Worm (Caenorhabditis elegans) whole organism, L4/young adult: ENCODE data around the gene W01G7.4.

Experiments
- W03F9.2 ChIP-seq: fragments of 150-350 bp; optimal IDR thresholded peaks from 2 replicates; lab custom pipeline; 2014; ENCODE audit warnings: missing biosample characterization, missing genetic modification characterization
- dao-5 ChIP-seq: sonication (generic microtip); optimal IDR thresholded peaks from 2 replicates; lab custom pipeline; 2016; ENCODE audit warnings: missing genotype, missing genetic modification characterization, moderate library complexity, missing compliant biosample characterization
- him-1 ChIP-seq: sonication (generic microtip); optimal IDR thresholded peaks from 2 replicates; lab custom pipeline; 2016; ENCODE audit warnings: missing genotype, missing genetic modification reagents, missing genetic modification characterization, missing compliant biosample characterization

The W01G7.4 gene

ce11 chrII:14074825-14075224, 14.3 kb downstream of the W01G7.4 start:
- no peak for TF ChIP-seq W03F9.2
- no peak for TF ChIP-seq dao-5
- no peak for TF ChIP-seq him-1

DNA sequence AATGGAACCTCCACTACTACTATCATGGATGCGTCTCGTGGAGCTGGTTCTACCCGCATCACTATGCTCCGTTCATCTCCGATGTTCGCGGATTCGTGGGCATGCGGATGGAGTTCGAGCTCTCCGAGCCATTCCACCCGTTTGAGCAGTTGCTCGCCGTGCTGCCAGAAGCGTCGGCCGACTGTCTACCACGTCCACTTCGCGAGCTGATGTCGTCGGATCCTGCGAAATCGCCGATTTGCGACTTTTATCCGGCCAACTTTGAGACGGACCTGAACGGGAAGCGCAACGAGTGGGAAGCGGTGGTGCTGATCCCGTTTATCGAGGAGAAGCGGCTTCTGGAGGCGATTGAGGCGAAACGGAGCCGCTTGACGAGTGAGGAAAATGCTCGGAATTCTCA, 17.3 kb downstream of the W01G7.4 start:
- no peak for TF ChIP-seq W03F9.2
- TF ChIP-seq dao-5, result no peak
- TF ChIP-seq him-1, result no peak

DNA sequence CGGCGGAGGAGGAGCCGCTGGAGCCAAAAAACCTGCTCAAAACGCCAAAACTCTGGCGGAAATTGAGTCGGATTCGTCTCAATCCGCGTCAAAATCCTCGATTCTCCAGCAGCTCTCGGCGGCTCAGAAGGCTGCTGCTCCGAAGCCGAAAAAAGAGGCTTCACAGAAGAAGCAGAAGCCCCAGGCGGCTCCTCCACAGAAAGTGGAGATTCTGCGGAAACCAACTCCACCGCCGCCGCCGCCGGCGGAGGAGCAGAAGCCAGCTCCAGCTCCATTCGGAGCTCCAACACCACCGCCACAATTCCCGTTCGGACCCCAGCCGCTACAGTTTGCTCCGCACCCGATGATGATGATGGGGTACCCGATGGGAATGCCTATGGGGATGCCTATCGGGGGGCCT, 26.4 kb downstream of the W01G7.4 start:
- TF ChIP-seq him-1, result no peak
- TF ChIP-seq dao-5, result no peak
- no peak for TF ChIP-seq W03F9.2

DNA sequence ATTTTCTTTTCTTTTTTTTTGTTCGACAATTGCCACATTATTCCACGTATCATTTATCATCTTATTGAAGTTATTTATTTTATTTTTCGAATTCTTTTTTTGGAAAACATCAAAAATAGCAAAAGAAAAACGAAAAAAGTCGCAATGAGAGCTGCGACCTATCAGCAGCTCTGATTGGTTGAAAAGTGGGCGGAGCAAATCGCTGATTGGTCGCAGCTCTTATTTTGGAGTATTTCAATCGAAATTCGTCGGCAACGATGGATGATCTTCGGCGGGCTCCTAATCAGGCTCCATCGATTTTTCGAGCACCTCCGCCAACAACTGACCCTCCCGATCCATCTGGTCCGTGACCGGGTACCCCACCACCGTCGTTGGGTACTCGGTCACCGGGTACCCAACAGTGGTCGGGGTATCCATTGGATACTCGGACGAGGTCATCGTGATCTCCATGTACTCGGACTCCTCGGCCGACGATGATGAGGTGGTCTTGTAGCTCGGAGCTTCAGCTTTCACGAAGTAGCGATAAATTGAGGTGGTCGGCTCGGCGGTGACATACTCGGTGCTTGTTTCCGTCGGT, 29.3 kb downstream of the W01G7.4 start:
- TF ChIP-seq W03F9.2 (no peak), him-1 (no peak), dao-5 (no peak)

- TF ChIP-seq him-1, result no peak
- no peak for TF ChIP-seq dao-5
- TF ChIP-seq W03F9.2, result no peak
These were observed 30.6 kb downstream of the W01G7.4 start for ce11 chrII:14091182-14091581.

DNA sequence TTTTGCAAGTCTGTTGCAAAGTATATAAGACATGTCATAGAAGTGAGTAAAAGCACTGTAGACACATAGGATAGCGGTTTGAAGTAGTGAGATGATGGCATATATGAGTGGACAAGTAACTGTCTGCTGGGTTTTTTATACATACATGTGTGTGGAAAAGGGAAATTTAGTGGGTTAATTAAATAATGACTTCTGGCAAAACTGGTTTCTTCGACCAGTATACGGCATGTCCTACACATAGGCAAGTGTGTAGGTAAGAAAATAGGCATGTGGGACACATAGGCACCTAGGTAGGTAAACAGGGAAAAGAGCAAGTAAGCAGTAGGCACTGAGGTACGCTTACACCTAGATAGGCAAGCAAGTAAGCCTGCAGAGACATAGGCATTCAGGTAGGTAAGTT, 34.1 kb downstream of the W01G7.4 start, which contains the start of gene col-87:
Gene col-87, minus strand, starts transcription at position 101 of the 400 bp plus-strand sequence.
- TF ChIP-seq him-1 (no peak), W03F9.2 (no peak), dao-5 (no peak)

ce11 chrII:14095875-14096274, 35.3 kb downstream of the W01G7.4 start:
- TF ChIP-seq W03F9.2 (no peak), dao-5 (no peak), him-1 (no peak)

ce11 chrII:14096814-14097213, 36.3 kb downstream of the W01G7.4 start:
- TF ChIP-seq dao-5, result no peak
- no peak for TF ChIP-seq him-1
- no peak for TF ChIP-seq W03F9.2

DNA sequence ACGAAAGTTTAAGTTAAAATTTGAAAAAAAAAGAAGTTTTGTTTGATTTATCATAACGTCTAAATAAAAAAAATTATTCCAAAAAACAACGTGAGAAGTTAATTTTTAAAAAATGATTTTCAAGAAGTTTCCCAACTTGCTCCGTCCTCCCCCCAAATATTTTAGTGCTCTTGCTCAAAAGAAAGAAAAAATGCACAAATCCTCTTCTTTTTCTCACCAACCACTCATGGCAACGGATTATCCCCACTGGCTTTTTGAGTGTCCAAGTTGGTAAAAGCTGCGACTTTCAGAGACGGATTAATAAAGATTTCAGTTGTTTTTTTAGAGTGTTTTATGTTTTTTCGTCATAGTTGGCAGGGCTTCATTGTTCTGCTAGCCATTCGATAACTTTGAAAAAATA, 37.0 kb downstream of the W01G7.4 start, which contains the start of gene Y39G8C.2:
Gene Y39G8C.2, minus strand, starts transcription at position 101 of the 400 bp plus-strand sequence.
- TF ChIP-seq W03F9.2 (no peak), dao-5 (no peak), him-1 (no peak)

DNA sequence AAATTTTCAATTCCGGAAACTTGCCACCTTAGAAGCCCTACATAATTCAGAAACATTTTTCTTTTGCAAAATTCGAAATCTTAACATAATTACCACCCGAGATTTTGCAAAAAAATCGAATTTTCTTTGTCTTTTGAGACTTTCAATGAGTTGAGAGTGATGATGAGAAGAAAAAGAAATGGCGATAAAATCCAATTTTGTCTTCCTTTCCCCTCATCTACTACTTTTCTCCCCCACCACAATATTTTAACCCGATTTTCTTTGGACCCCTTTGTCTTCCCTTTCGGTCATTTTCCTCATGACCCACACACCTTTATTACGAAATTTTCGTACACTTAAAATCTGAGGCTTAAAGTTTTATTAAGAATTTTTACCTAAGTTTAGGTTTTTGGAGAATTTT, 37.8 kb downstream of the W01G7.4 start:
- TF ChIP-seq him-1, result no peak
- TF ChIP-seq W03F9.2, result no peak
- no peak for TF ChIP-seq dao-5

- TF ChIP-seq W03F9.2, result no peak
- no peak for TF ChIP-seq dao-5
- TF ChIP-seq him-1, result no peak
These were observed 40.4 kb downstream of the W01G7.4 start, which contains the start of gene bkip-1 for ce11 chrII:14100963-14101362. Gene bkip-1, plus strand, starts transcription at chrII:14101263.

ce11 chrII:14102112-14102511, 41.6 kb downstream of the W01G7.4 start:
- no peak for TF ChIP-seq him-1
- no peak for TF ChIP-seq dao-5
- TF ChIP-seq W03F9.2, result no peak

ce11 chrII:14104470-14104869, 43.9 kb downstream of the W01G7.4 start, which contains the start of gene gur-4:
Gene gur-4, plus strand, starts transcription at chrII:14104770.
- TF ChIP-seq dao-5 (no peak), him-1 (no peak), W03F9.2 (no peak)

DNA sequence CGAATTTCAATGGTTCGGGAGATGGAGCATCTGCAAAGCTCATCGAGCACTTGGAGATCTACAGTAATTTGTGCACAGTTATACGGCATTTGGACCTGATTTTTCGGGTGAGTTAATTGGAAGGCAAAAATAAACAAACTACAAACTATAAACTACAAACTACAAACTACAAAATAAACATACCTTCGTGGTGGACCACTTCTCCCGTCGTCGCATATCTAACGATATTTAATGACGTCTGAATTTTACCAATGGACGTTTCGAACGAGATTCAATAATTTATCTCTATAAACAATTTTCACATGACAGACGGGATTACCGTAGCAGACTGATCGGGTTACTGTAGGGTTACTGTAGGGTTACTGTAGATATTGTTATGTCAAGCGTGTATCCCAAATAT, 45.6 kb downstream of the W01G7.4 start:
- no peak for TF ChIP-seq W03F9.2
- no peak for TF ChIP-seq him-1
- TF ChIP-seq dao-5, result no peak

ce11 chrII:14109184-14109664, 48.7 kb downstream of the W01G7.4 start, which contains the start of gene cpg-7:
Gene cpg-7, minus strand, starts transcription at chrII:14109234.
- TF ChIP-seq dao-5, result no peak
- no peak for TF ChIP-seq him-1
- no peak for TF ChIP-seq W03F9.2
